Fruit fly (Drosophila melanogaster) whole organism, larva: ENCODE results near the gene Rpn9.

Source experiments
- noc ChIP-seq: fragments of 200-800 bp; sonication (Bioruptor generic); optimal IDR thresholded peaks from 3 replicates; lab custom pipeline; 2019; ENCODE audit warnings: missing biosample characterization, mild to moderate bottlenecking, missing genetic modification characterization, moderate library complexity

Gene Rpn9

dm6 chr3R:23747446-23747845 is 14.2 kb upstream of the Rpn9 start:
- TF ChIP-seq noc (tag; lab: Kevin White, UChicago): no peak

- no peak for TF ChIP-seq noc (tag; lab: Kevin White, UChicago)
These were observed 7.7 kb upstream of the Rpn9 start for dm6 chr3R:23740968-23741367.

DNA sequence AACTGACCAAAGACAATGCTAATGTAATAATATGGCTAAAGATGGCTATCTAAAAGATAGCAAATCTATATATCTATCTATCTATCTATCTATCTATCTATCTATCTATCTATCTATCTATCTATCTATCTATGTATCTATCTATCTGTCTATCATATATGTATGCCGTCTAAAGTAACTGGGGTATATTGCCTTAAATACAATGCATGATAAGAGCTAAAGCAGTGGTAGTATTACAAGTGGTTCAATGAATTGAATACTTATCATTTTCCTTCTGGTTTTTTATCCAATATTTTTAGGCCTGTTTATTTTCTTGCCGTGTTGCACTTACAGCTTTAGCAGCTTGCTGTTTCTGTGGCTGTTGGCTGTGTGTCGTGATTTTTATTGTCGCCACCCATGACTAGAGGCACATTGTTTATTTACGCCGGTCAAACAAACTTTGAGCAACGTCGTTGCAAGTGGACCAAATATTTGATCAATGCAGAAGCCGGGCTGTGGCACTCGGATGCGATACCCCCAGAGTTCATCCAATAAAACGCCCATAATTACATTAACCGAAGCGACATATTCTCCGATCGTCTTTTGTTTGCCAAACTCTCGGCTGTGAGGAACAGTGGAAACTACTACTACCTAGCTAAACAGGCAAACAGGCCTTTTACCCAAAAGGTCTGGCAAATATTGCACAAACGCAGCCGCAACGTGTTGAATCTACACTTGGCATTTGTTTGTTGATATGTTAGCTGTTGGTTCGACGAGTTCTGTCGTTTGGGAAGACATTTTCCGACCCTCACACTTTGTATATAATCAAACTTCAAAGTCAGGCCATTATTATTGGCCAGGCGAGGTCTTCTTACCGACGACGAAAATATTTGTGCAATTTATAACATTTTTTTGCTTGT is 4.7 kb upstream of the Rpn9 start:
- no peak for TF ChIP-seq noc (tag; lab: Kevin White, UChicago)

- TF ChIP-seq noc (tag; lab: Kevin White, UChicago): no peak
These were observed 3.1 kb upstream of the Rpn9 start for dm6 chr3R:23736365-23736764.

DNA sequence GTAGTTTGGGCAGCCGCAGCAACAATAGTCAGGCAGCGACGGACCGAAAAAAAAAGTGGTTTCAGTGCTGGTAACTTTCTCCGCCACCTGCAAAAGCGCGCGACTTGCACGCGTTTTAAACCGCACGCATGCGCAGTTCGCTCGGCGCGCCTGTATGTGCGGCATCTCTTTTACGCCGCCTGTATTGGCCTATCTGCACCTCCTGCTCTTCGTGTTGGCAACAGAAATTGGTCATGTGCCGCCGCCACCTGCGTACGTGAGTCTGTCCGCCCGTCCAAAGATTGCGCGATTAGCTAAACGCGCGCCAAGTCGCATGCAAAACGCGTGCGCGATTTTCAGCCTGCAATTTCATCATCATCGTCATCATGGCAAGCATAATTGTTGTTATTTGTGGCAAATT is 2.4 kb upstream of the Rpn9 start:
- no peak for TF ChIP-seq noc (tag; lab: Kevin White, UChicago)

dm6 chr3R:23734573-23735404 is 1.5 kb upstream of the Rpn9 start:
- TF ChIP-seq noc (tag; lab: Kevin White, UChicago): no peak

DNA sequence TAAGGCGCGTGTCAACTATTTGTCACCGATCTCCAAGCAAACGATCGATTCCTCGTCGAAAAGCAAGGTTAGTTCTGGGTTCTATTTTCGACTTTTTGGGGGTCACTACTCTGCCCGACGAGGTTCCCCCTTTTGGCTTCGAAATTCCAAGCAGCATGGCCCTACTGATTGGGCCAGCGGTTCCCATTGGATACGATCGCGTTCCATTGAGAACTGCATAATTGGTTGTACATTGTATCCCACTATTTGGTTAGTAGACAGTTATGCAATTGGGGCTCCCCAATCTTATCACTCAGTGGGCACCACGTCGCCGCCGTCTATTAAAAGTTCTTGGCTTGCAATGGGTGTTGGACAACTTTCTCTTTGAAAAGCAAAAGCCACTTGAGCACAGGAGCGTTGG is 509 bp upstream of the Rpn9 start:
- no peak for TF ChIP-seq noc (tag; lab: Kevin White, UChicago)

dm6 chr3R:23732533-23732932 is 729 bp downstream of the Rpn9 start:
- no peak for TF ChIP-seq noc (tag; lab: Kevin White, UChicago)

DNA sequence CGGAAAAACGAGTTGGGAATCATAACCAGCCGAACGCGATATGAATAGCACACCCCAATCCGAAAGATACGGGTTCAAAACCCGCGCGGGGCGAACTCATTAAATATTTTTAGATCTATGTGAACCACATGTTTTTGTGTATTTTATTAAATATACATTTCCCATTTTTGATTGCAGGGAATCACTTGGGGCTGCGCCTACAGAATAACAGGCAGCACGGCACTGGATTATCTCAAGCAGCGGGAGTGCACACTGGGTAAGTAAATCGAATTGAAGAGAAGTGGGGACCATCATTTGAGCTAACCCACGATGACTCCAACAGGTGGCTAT is 2.8 kb downstream of the Rpn9 start:
- TF ChIP-seq noc (tag; lab: Kevin White, UChicago): no peak

dm6 chr3R:23729632-23730471 is 3.4 kb downstream of the Rpn9 start:
- no peak for TF ChIP-seq noc (tag; lab: Kevin White, UChicago)

dm6 chr3R:23729066-23729465 is 4.2 kb downstream of the Rpn9 start:
- peak; percentile 78 for TF ChIP-seq noc (tag; lab: Kevin White, UChicago)

dm6 chr3R:23728086-23728485 is 5.2 kb downstream of the Rpn9 start:
- TF ChIP-seq noc (tag; lab: Kevin White, UChicago): no peak

dm6 chr3R:23727657-23728056 is 5.6 kb downstream of the Rpn9 start:
- TF ChIP-seq noc (tag; lab: Kevin White, UChicago): peak; percentile 69

- TF ChIP-seq noc (tag; lab: Kevin White, UChicago): peak; percentile 98
These were observed 6.5 kb downstream of the Rpn9 start for dm6 chr3R:23726740-23727139.

- TF ChIP-seq noc (tag; lab: Kevin White, UChicago): peak; percentile 61
These were observed 7.4 kb downstream of the Rpn9 start for dm6 chr3R:23725711-23726349.
